Fruit fly (Drosophila melanogaster) whole organism, embryonic: ENCODE results near the gene temp.

Experiments
- Atf3 ChIP-seq: fragments of 200-800 bp; sonication (Bioruptor generic); optimal IDR thresholded peaks from 3 replicates; lab custom pipeline; 2016; ENCODE audit warnings: missing biosample characterization, missing genetic modification characterization
- CG12104 ChIP-seq: fragments of 200-800 bp; sonication (Bioruptor generic); optimal IDR thresholded peaks from 3 replicates; lab custom pipeline; 2016; ENCODE audit warnings: missing biosample characterization, missing genetic modification characterization
- CG17802 ChIP-seq: fragments of 200-800 bp; sonication (Bioruptor generic); optimal IDR thresholded peaks from 2 replicates; lab custom pipeline; 2018; ENCODE audit warnings: missing biosample characterization, mild to moderate bottlenecking, missing genetic modification characterization, moderate library complexity
- CG2120 ChIP-seq: fragments of 200-800 bp; sonication (Bioruptor generic); optimal IDR thresholded peaks from 3 replicates; lab custom pipeline; 2016; ENCODE audit warnings: missing biosample characterization, missing genetic modification characterization
- CG32772 ChIP-seq: fragments of 200-800 bp; sonication (Bioruptor generic); IDR thresholded peaks from 2 replicates; pipeline ENCODE4 v1.3.6; 2022; ENCODE audit warnings: missing biosample characterization, missing genetic modification characterization
- CG33557 ChIP-seq: fragments of 200-800 bp; sonication (Bioruptor generic); optimal IDR thresholded peaks from 2 replicates; lab custom pipeline; 2019; ENCODE audit warnings: missing biosample characterization, mild to moderate bottlenecking, missing genetic modification characterization, moderate library complexity
- CG34422 ChIP-seq: fragments of 200-800 bp; sonication (Bioruptor generic); IDR thresholded peaks from 3 replicates; pipeline ENCODE4 v1.3.6; 2022; ENCODE audit warnings: missing biosample characterization, missing genetic modification characterization
- CG3838 ChIP-seq: fragments of 200-800 bp; sonication (Bioruptor generic); optimal IDR thresholded peaks from 3 replicates; lab custom pipeline; 2016; ENCODE audit warnings: missing biosample characterization, missing genetic modification characterization
- CG4360 ChIP-seq: fragments of 200-800 bp; sonication (Bioruptor generic); IDR thresholded peaks from 2 replicates; pipeline ENCODE4 v1.3.6; 2022; ENCODE audit warnings: missing biosample characterization, missing genetic modification characterization
- CG5180 ChIP-seq: fragments of 200-800 bp; sonication (Bioruptor generic); optimal IDR thresholded peaks from 3 replicates; lab custom pipeline; 2017; ENCODE audit warnings: missing biosample characterization, missing genetic modification characterization, mild to moderate bottlenecking, moderate library complexity, missing genetic modification reagents
- Camta ChIP-seq: fragments of 200-800 bp; sonication (Bioruptor generic); optimal IDR thresholded peaks from 2 replicates; lab custom pipeline; 2016; ENCODE audit warnings: missing biosample characterization, missing genetic modification characterization
- ERR ChIP-seq: fragments of 200-800 bp; sonication (Bioruptor generic); optimal IDR thresholded peaks from 2 replicates; lab custom pipeline; 2016; ENCODE audit warnings: missing biosample characterization, missing genetic modification characterization
- Ets65A ChIP-seq: fragments of 200-800 bp; sonication (Bioruptor generic); peaks from one replicate; lab custom pipeline; 2016; ENCODE audit warnings: missing biosample characterization, missing genetic modification characterization
- HHEX ChIP-seq: fragments of 200-800 bp; sonication (Bioruptor generic); optimal IDR thresholded peaks from 3 replicates; lab custom pipeline; 2017; ENCODE audit warnings: missing biosample characterization, mild to moderate bottlenecking, missing genetic modification characterization, missing genetic modification reagents
- HLH54F ChIP-seq: fragments of 200-800 bp; sonication (Bioruptor generic); optimal IDR thresholded peaks from 3 replicates; lab custom pipeline; 2016; ENCODE audit warnings: missing biosample characterization, missing genetic modification characterization
- Hmr ChIP-seq: fragments of 200-800 bp; sonication (Bioruptor generic); optimal IDR thresholded peaks from 3 replicates; lab custom pipeline; 2017; ENCODE audit warnings: mild to moderate bottlenecking, missing biosample characterization, missing genetic modification reagents, missing genetic modification characterization
- Hr78 ChIP-seq, 2 experiments: fragments of 200-800 bp in 1 of 2; fragments of >200 bp in 1 of 2; sonication (Bioruptor generic) in 1 of 2; optimal IDR thresholded peaks; 2 replicates each; lab custom pipeline; 2017 to 2019; ENCODE audit warnings: missing biosample characterization in 2 of 2, missing genetic modification characterization in 2 of 2, mild to moderate bottlenecking in 1 of 2, moderate library complexity in 1 of 2
- Med ChIP-seq: fragments of 200-800 bp; sonication (Bioruptor generic); peaks from one replicate; lab custom pipeline; 2016; ENCODE audit warnings: missing biosample characterization, missing genetic modification characterization, mild to moderate bottlenecking, inconsistent platforms, moderate library complexity
- NfI ChIP-seq: fragments of 200-800 bp; sonication (Bioruptor generic); optimal IDR thresholded peaks from 3 replicates; lab custom pipeline; 2018; ENCODE audit warnings: missing biosample characterization, mild to moderate bottlenecking, missing genetic modification characterization, moderate library complexity
- Side ChIP-seq: fragments of 200-800 bp; sonication (Bioruptor generic); optimal IDR thresholded peaks from 2 replicates; lab custom pipeline; 2016; ENCODE audit warnings: missing biosample characterization, missing genetic modification characterization
- ap ChIP-seq: fragments of 200-800 bp; sonication (Bioruptor generic); IDR thresholded peaks from 2 replicates; pipeline ENCODE4 v1.3.6; 2022; ENCODE audit warnings: missing biosample characterization, missing genetic modification characterization
- ara ChIP-seq: fragments of 200-800 bp; sonication (Bioruptor generic); IDR thresholded peaks from 2 replicates; pipeline ENCODE4 v1.3.6; 2022; ENCODE audit warnings: missing biosample characterization, missing genetic modification characterization
- btn ChIP-seq: fragments of 200-800 bp; sonication (Bioruptor generic); optimal IDR thresholded peaks from 2 replicates; lab custom pipeline; 2016; ENCODE audit warnings: missing biosample characterization, missing genetic modification characterization
- cg ChIP-seq: fragments of 200-800 bp; sonication (Bioruptor generic); optimal IDR thresholded peaks from 3 replicates; lab custom pipeline; 2019; ENCODE audit warnings: missing biosample characterization, mild to moderate bottlenecking, missing genetic modification characterization, moderate library complexity
- chif ChIP-seq, 2 experiments: fragments of 200-800 bp; sonication (Bioruptor generic); optimal IDR thresholded peaks; 3 replicates each; lab custom pipeline; 2016; ENCODE audit warnings: missing biosample characterization in 2 of 2, missing genetic modification characterization in 2 of 2
- chm ChIP-seq: fragments of 200-800 bp; sonication (Bioruptor generic); IDR thresholded peaks from 2 replicates; pipeline ENCODE4 v1.3.6; 2022; ENCODE audit warnings: missing biosample characterization, missing genetic modification characterization
- crol ChIP-seq: fragments of 200-800 bp; sonication (Bioruptor generic); IDR thresholded peaks from 2 replicates; pipeline ENCODE4 v1.3.6; 2022; ENCODE audit warnings: missing biosample characterization, missing genetic modification characterization
- cwo ChIP-seq: fragments of 200-800 bp; sonication (Bioruptor generic); optimal IDR thresholded peaks from 3 replicates; lab custom pipeline; 2017; ENCODE audit warnings: missing biosample characterization, missing genetic modification characterization, mild to moderate bottlenecking, moderate library complexity, missing genetic modification reagents
- dmrt11E ChIP-seq: fragments of 200-800 bp; sonication (Bioruptor generic); optimal IDR thresholded peaks from 3 replicates; lab custom pipeline; 2018; ENCODE audit warnings: missing biosample characterization, mild to moderate bottlenecking, missing genetic modification characterization, moderate library complexity
- gfzf ChIP-seq: fragments of 200-800 bp; sonication (Bioruptor generic); optimal IDR thresholded peaks from 2 replicates; lab custom pipeline; 2016; ENCODE audit warnings: missing biosample characterization, mild to moderate bottlenecking, missing genetic modification characterization, moderate library complexity
- gro ChIP-seq: fragments of 200-800 bp; sonication (Bioruptor generic); optimal IDR thresholded peaks from 2 replicates; lab custom pipeline; 2016; ENCODE audit warnings: missing biosample characterization, missing genetic modification characterization
- lmd ChIP-seq: fragments of 200-800 bp; sonication (Bioruptor generic); IDR thresholded peaks from 2 replicates; pipeline ENCODE4 v1.3.6; 2022; ENCODE audit warnings: missing biosample characterization, missing genetic modification characterization
- maf-S ChIP-seq: fragments of 200-800 bp; sonication (Bioruptor generic); optimal IDR thresholded peaks from 2 replicates; lab custom pipeline; 2016; ENCODE audit warnings: missing biosample characterization, missing genetic modification characterization
- mld ChIP-seq: fragments of 200-800 bp; sonication (Bioruptor generic); IDR thresholded peaks from 3 replicates; pipeline ENCODE4 v1.3.6; 2022; ENCODE audit warnings: missing biosample characterization, missing genetic modification characterization; ENCODE audit not compliant: partially characterized antibody
- salm ChIP-seq: fragments of 200-800 bp; sonication (Bioruptor generic); optimal IDR thresholded peaks from 2 replicates; lab custom pipeline; 2018; ENCODE audit warnings: missing biosample characterization, mild to moderate bottlenecking, missing genetic modification characterization
- sens ChIP-seq: fragments of 200-800 bp; sonication (Bioruptor generic); peaks from one replicate; lab custom pipeline; 2016; ENCODE audit warnings: missing biosample characterization, missing genetic modification characterization
- sr ChIP-seq: fragments of 200-800 bp; sonication (Bioruptor generic); IDR thresholded peaks from 3 replicates; pipeline ENCODE4 v1.3.6; 2022; ENCODE audit warnings: missing biosample characterization, missing genetic modification characterization
- stwl ChIP-seq: fragments of 200-800 bp; sonication (Bioruptor generic); optimal IDR thresholded peaks from 3 replicates; lab custom pipeline; 2018; ENCODE audit warnings: missing biosample characterization, mild to moderate bottlenecking, missing genetic modification characterization, moderate library complexity

temp gene

DNA sequence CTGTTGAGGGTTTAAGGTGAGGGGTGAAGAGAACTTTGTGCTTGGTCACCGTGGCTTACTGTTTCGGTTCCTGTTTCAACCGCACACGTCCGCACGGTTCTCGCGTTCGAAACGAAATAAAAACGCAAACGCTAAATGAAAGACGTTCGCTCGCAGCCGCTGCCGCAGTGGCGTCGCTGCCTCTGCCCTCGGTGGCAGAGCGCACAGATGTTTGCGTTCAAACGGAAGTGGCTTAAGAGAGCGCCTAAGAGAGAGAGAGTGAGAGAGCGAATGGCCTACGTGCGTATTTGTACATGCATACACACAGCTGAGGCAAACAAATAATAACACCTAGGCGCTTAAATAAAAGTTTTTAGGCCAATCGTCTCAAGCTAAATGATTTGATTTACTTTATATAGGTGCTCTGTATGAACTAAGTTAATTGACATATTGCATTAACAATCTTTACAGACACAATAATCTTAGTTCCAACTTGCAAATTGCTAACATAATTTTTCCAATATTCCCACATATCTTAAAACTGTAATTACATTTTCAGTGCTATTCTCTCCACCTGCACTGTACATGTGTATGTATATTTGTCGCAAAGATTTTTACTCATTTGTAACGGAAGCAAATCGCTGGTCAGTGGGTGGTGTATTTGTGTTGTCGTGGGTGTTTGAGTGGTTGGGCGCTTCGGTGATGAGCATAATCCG lies 31.1 kb upstream of the temp start, which contains the start of gene CG2865 (continued):
- TF ChIP-seq Camta (peak; percentile 92), stwl (peak; percentile 14), ap (GFP tag; lab: Robert Waterston, UW) (peak; percentile 79), CG32772 (GFP tag; lab: Robert Waterston, UW) (peak; percentile 80), CG12104 (GFP tag; lab: Kevin White, UChicago) (peak; percentile 94), btn (GFP tag; lab: Kevin White, UChicago) (peak; percentile 68), Hmr (GFP tag; lab: Kevin White, UChicago) (peak; percentile 97), ara (GFP tag; lab: Robert Waterston, UW) (peak; percentile 84), lmd (GFP tag; lab: Robert Waterston, UW) (peak; percentile 91), gfzf (GFP tag; lab: Kevin White, UChicago) (peak; percentile 6), salm (tag; lab: Kevin White, UChicago) (peak; percentile 95), mld (no peak), CG34422 (GFP tag; lab: Robert Waterston, UW) (peak; percentile 77; the same call in 2 of the 3 replicates), Med (GFP tag; lab: Kevin White, UChicago) (peak; percentile 98)

- TF ChIP-seq HHEX (GFP tag; lab: Kevin White, UChicago) = no peak
- peak; percentile 17 for TF ChIP-seq cg
- TF ChIP-seq HLH54F = no peak
- TF ChIP-seq Side (GFP tag; lab: Kevin White, UChicago) = no peak
- peak; percentile 81 for TF ChIP-seq CG4360 (GFP tag; lab: Robert Waterston, UW)
- no peak for TF ChIP-seq NfI
- no peak for TF ChIP-seq Atf3 (GFP tag; lab: Kevin White, UChicago)
- TF ChIP-seq dmrt11E (tag; lab: Kevin White, UChicago) = no peak
- TF ChIP-seq sens (GFP tag; lab: Kevin White, UChicago) = no peak
- TF ChIP-seq CG17802 (tag; lab: Kevin White, UChicago) = no peak
- peak; percentile 56 for TF ChIP-seq crol
- no peak for TF ChIP-seq Ets65A (GFP tag; lab: Kevin White, UChicago)
- TF ChIP-seq ERR (GFP tag; lab: Kevin White, UChicago) = no peak
- TF ChIP-seq chif (GFP tag; optimal IDR thresholded peaks at IDR 0.05; lab: Kevin White, UChicago) = no peak
- 0 out of 2 replicates have a peak, but pooled peaks have one; percentile 12 for TF ChIP-seq chm (GFP tag; lab: Robert Waterston, UW)
- TF ChIP-seq gro (GFP tag; lab: Kevin White, UChicago) = no peak
- no peak for TF ChIP-seq maf-S (GFP tag; lab: Kevin White, UChicago)
- peak; percentile 47 for TF ChIP-seq CG5180 (GFP tag; lab: Kevin White, UChicago)
These were observed 30.1 kb upstream of the temp start for dm6 chrX:2292410-2292809.

DNA sequence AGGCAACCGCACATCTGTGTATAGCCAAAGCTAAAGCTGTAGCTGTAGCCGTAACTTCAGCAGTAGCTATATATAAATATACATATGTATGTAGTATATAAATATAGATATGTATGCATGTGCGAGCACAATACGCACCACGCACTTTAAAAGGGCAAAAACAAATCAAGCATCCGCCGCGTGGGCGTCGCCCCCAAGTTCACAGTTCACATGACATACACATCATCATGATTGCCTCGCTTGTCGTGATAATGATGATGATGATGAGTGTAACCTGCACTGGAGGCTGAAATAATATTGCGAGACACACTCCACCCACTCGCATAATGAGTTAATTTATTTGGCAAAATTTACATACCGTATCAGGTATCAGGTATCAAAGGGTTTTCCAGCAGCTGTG lies 28.7 kb upstream of the temp start:
- TF ChIP-seq Med (GFP tag; lab: Kevin White, UChicago) (peak; percentile 9), CG33557 (GFP tag; lab: Kevin White, UChicago) (no peak), CG3838 (no peak), cwo (GFP tag; lab: Kevin White, UChicago) (no peak), sr (GFP tag; lab: Robert Waterston, UW) (peak; percentile 82), Hr78 (GFP tag; optimal IDR thresholded peaks at IDR 0.05; lab: Kevin White, UChicago) (peak in 1 of 2 experiments; percentile 90), CG2120 (GFP tag; lab: Kevin White, UChicago) (no peak)
